Fruit fly (Drosophila melanogaster) whole organism, embryonic: ENCODE results near the gene qjt.

Source experiments
- ATbp ChIP-seq: fragments of 200-800 bp; sonication (Bioruptor generic); optimal IDR thresholded peaks from 2 replicates; lab custom pipeline; 2017; ENCODE audit warnings: missing biosample characterization, mild to moderate bottlenecking, missing genetic modification characterization, missing genetic modification reagents
- B-H2 ChIP-seq: fragments of 200-800 bp; sonication (Bioruptor generic); optimal IDR thresholded peaks from 2 replicates; lab custom pipeline; 2018; ENCODE audit warnings: missing biosample characterization, mild to moderate bottlenecking, missing genetic modification characterization
- CG10565 ChIP-seq: fragments of 200-800 bp; sonication (Bioruptor generic); optimal IDR thresholded peaks from 3 replicates; lab custom pipeline; 2016; ENCODE audit warnings: missing biosample characterization, mild to moderate bottlenecking, missing genetic modification characterization
- CG12942 ChIP-seq: fragments of 200-800 bp; sonication (Bioruptor generic); optimal IDR thresholded peaks from 3 replicates; lab custom pipeline; 2016; ENCODE audit warnings: missing biosample characterization, missing genetic modification characterization
- CG17328 ChIP-seq: fragments of 200-800 bp; sonication (Bioruptor generic); IDR thresholded peaks from 2 replicates; pipeline ENCODE4 v1.3.6; 2022; ENCODE audit warnings: missing biosample characterization, missing genetic modification characterization
- CG2678 ChIP-seq: fragments of 200-800 bp; sonication (Bioruptor generic); optimal IDR thresholded peaks from 3 replicates; lab custom pipeline; 2019; ENCODE audit warnings: missing biosample characterization, mild to moderate bottlenecking, missing genetic modification characterization, moderate library complexity
- CG32532 ChIP-seq: fragments of 200-800 bp; sonication (Bioruptor generic); IDR thresholded peaks from 2 replicates; pipeline ENCODE4 v1.3.6; 2022; ENCODE audit warnings: missing biosample characterization, missing genetic modification characterization
- CG4360 ChIP-seq: fragments of 200-800 bp; sonication (Bioruptor generic); IDR thresholded peaks from 2 replicates; pipeline ENCODE4 v1.3.6; 2022; ENCODE audit warnings: missing biosample characterization, missing genetic modification characterization
- CG6683 ChIP-seq: fragments of 200-800 bp; sonication (Bioruptor generic); optimal IDR thresholded peaks from 2 replicates; lab custom pipeline; 2017; ENCODE audit warnings: missing biosample characterization, mild to moderate bottlenecking, missing genetic modification characterization, missing genetic modification reagents
- CG6689 ChIP-seq: fragments of 200-800 bp; sonication (Bioruptor generic); IDR thresholded peaks from 2 replicates; pipeline ENCODE4 v1.3.6; 2022; ENCODE audit warnings: missing biosample characterization, missing genetic modification characterization
- CG7786 ChIP-seq: fragments of 200-800 bp; sonication (Bioruptor generic); optimal IDR thresholded peaks from 2 replicates; lab custom pipeline; 2016; ENCODE audit warnings: missing biosample characterization, missing genetic modification characterization
- CG8388 ChIP-seq: fragments of 200-800 bp; sonication (Bioruptor generic); optimal IDR thresholded peaks from 2 replicates; lab custom pipeline; 2019; ENCODE audit warnings: missing biosample characterization, mild to moderate bottlenecking, missing genetic modification characterization, moderate library complexity
- CG9932 ChIP-seq: fragments of 200-800 bp; sonication (Bioruptor generic); IDR thresholded peaks from 2 replicates; pipeline ENCODE4 v1.3.6; 2022; ENCODE audit warnings: missing biosample characterization, missing genetic modification characterization
- D19A ChIP-seq: fragments of 200-800 bp; optimal IDR thresholded peaks from 3 replicates; lab custom pipeline; 2019; ENCODE audit warnings: missing biosample characterization, mild to moderate bottlenecking, missing genetic modification characterization, moderate library complexity
- Dbx ChIP-seq: fragments of 200-800 bp; sonication (Bioruptor generic); IDR thresholded peaks from 3 replicates; pipeline ENCODE4 v1.3.6; 2022; ENCODE audit warnings: missing biosample characterization, missing genetic modification characterization
- Eip74EF ChIP-seq, 2 experiments: fragments of 200-800 bp in 1 of 2; fragments of >200 bp in 1 of 2; sonication (Bioruptor generic) in 1 of 2; optimal IDR thresholded peaks; 2 replicates each; lab custom pipeline; 2017 to 2019; ENCODE audit warnings: missing biosample characterization in 2 of 2, missing genetic modification characterization in 2 of 2, mild to moderate bottlenecking in 1 of 2, moderate library complexity in 1 of 2
- Hr3 ChIP-seq: fragments of 200-800 bp; sonication (Bioruptor generic); optimal IDR thresholded peaks from 3 replicates; lab custom pipeline; 2016; ENCODE audit warnings: missing biosample characterization, missing genetic modification characterization
- Kr ChIP-seq: fragments of 200-800 bp; sonication (Bioruptor generic); optimal IDR thresholded peaks from 2 replicates; lab custom pipeline; 2017; ENCODE audit warnings: missing biosample characterization, mild to moderate bottlenecking, missing genetic modification characterization
- NFAT ChIP-seq: fragments of 200-800 bp; sonication (Bioruptor generic); IDR thresholded peaks from 2 replicates; pipeline ENCODE4 v1.3.6; 2022; ENCODE audit warnings: missing biosample characterization, missing genetic modification characterization
- NK7.1 ChIP-seq: fragments of 200-800 bp; sonication (Bioruptor generic); optimal IDR thresholded peaks from 3 replicates; lab custom pipeline; 2016; ENCODE audit warnings: missing biosample characterization, missing genetic modification characterization
- Neu2 ChIP-seq: fragments of 200-800 bp; sonication (Bioruptor generic); optimal IDR thresholded peaks from 3 replicates; lab custom pipeline; 2016; ENCODE audit warnings: missing biosample characterization, missing genetic modification characterization, borderline replicate concordance
- Oli ChIP-seq: fragments of 200-800 bp; sonication (Bioruptor generic); optimal IDR thresholded peaks from 2 replicates; lab custom pipeline; 2018; ENCODE audit warnings: missing biosample characterization, mild to moderate bottlenecking, missing genetic modification characterization, moderate library complexity
- Rfx ChIP-seq: fragments of 200-800 bp; sonication (Bioruptor generic); IDR thresholded peaks from 2 replicates; pipeline ENCODE4 v1.3.6; 2022; ENCODE audit warnings: missing biosample characterization, missing genetic modification characterization
- Rx ChIP-seq: fragments of 200-800 bp; sonication (Bioruptor generic); IDR thresholded peaks from 2 replicates; pipeline ENCODE4 v1.3.6; 2022; ENCODE audit warnings: missing biosample characterization, missing genetic modification characterization
- Sin3A ChIP-seq: fragments of >200 bp; optimal IDR thresholded peaks from 2 replicates; lab custom pipeline; 2018
- Xrp1 ChIP-seq: fragments of 200-800 bp; sonication (Bioruptor generic); IDR thresholded peaks from 2 replicates; pipeline ENCODE4 v1.3.6; 2022; ENCODE audit warnings: missing biosample characterization, missing genetic modification characterization
- az2 ChIP-seq: fragments of 200-800 bp; sonication (Bioruptor generic); optimal IDR thresholded peaks from 3 replicates; lab custom pipeline; 2016; ENCODE audit warnings: missing biosample characterization, missing genetic modification characterization
- bbx ChIP-seq: fragments of 200-800 bp; sonication (Bioruptor generic); IDR thresholded peaks from 2 replicates; pipeline ENCODE4 v1.3.6; 2022; ENCODE audit warnings: missing biosample characterization, missing genetic modification characterization; ENCODE audit not compliant: partially characterized antibody
- br ChIP-seq: fragments of >200 bp; optimal IDR thresholded peaks from 2 replicates; lab custom pipeline; 2017
- caup ChIP-seq: fragments of 200-800 bp; sonication (Bioruptor generic); optimal IDR thresholded peaks from 3 replicates; lab custom pipeline; 2017; ENCODE audit warnings: missing biosample characterization, mild to moderate bottlenecking, missing genetic modification characterization, moderate library complexity; ENCODE audit not compliant: severe bottlenecking
- dmrt11E ChIP-seq: fragments of 200-800 bp; sonication (Bioruptor generic); optimal IDR thresholded peaks from 3 replicates; lab custom pipeline; 2018; ENCODE audit warnings: missing biosample characterization, mild to moderate bottlenecking, missing genetic modification characterization, moderate library complexity
- gsb ChIP-seq: fragments of 200-800 bp; sonication (Bioruptor generic); IDR thresholded peaks from 2 replicates; pipeline ENCODE4 v1.3.6; 2022; ENCODE audit warnings: missing biosample characterization, missing genetic modification characterization
- hb ChIP-seq: fragments of 200-800 bp; sonication (Bioruptor generic); IDR thresholded peaks from 3 replicates; pipeline ENCODE4 v1.3.6; 2022; ENCODE audit warnings: missing biosample characterization, missing genetic modification characterization; ENCODE audit not compliant: partially characterized antibody
- her ChIP-seq: fragments of 200-800 bp; sonication (Bioruptor generic); optimal IDR thresholded peaks from 2 replicates; lab custom pipeline; 2016; ENCODE audit warnings: missing biosample characterization, missing genetic modification characterization
- inv ChIP-seq: fragments of 200-800 bp; sonication (Bioruptor generic); IDR thresholded peaks from 2 replicates; pipeline ENCODE4 v1.3.6; 2022; ENCODE audit warnings: missing biosample characterization, missing genetic modification characterization; ENCODE audit not compliant: partially characterized antibody
- knrl ChIP-seq: fragments of 200-800 bp; sonication (Bioruptor generic); IDR thresholded peaks from 3 replicates; pipeline ENCODE4 v1.3.6; 2022; ENCODE audit warnings: missing biosample characterization, missing genetic modification characterization; ENCODE audit not compliant: partially characterized antibody
- nau ChIP-seq: fragments of 200-800 bp; sonication (Bioruptor generic); optimal IDR thresholded peaks from 3 replicates; lab custom pipeline; 2017; ENCODE audit warnings: missing biosample characterization, mild to moderate bottlenecking, missing genetic modification characterization, missing genetic modification reagents
- oc ChIP-seq: fragments of 200-800 bp; sonication (Bioruptor generic); optimal IDR thresholded peaks from 2 replicates; lab custom pipeline; 2018; ENCODE audit warnings: missing biosample characterization, mild to moderate bottlenecking, missing genetic modification characterization, moderate library complexity
- onecut ChIP-seq: fragments of 200-800 bp; sonication (Bioruptor generic); IDR thresholded peaks from 2 replicates; pipeline ENCODE4 v1.3.6; 2022; ENCODE audit warnings: missing biosample characterization, missing genetic modification characterization
- prd ChIP-seq, 3 experiments: fragments of >200 bp in 2 of 3; fragments of 200-800 bp in 1 of 3; sonication (Bioruptor generic) in 1 of 3; optimal IDR thresholded peaks in 2 of 3; IDR thresholded peaks in 1 of 3; 2 replicates in 2 of 3; 3 replicates in 1 of 3; pipeline versions ENCODE4 v1.3.6 to Lab custom; 2017 to 2022; ENCODE audit warnings: missing biosample characterization in 1 of 3, missing genetic modification characterization in 1 of 3
- run ChIP-seq: fragments of 200-800 bp; sonication (Bioruptor generic); optimal IDR thresholded peaks from 3 replicates; lab custom pipeline; 2018; ENCODE audit warnings: missing biosample characterization, mild to moderate bottlenecking, missing genetic modification characterization
- sd ChIP-seq: fragments of 200-800 bp; sonication (Bioruptor generic); optimal IDR thresholded peaks from 3 replicates; lab custom pipeline; 2018; ENCODE audit warnings: missing biosample characterization, mild to moderate bottlenecking, missing genetic modification characterization, moderate library complexity
- sens ChIP-seq: fragments of 200-800 bp; sonication (Bioruptor generic); peaks from one replicate; lab custom pipeline; 2016; ENCODE audit warnings: missing biosample characterization, missing genetic modification characterization
- tio ChIP-seq: fragments of 200-800 bp; sonication (Bioruptor generic); optimal IDR thresholded peaks from 2 replicates; lab custom pipeline; 2017; ENCODE audit warnings: missing biosample characterization, missing genetic modification characterization, inconsistent platforms
- tup ChIP-seq: fragments of 200-800 bp; sonication (Bioruptor generic); optimal IDR thresholded peaks from 2 replicates; lab custom pipeline; 2016; ENCODE audit warnings: missing biosample characterization, mild to moderate bottlenecking, missing genetic modification characterization, moderate library complexity
- vvl ChIP-seq: fragments of 200-800 bp; sonication (Bioruptor generic); IDR thresholded peaks from 2 replicates; pipeline ENCODE4 v1.3.6; 2022; ENCODE audit warnings: missing biosample characterization, missing genetic modification characterization
- zfh1 ChIP-seq: fragments of 200-800 bp; sonication (Bioruptor generic); IDR thresholded peaks from 3 replicates; pipeline ENCODE4 v1.3.6; 2022; ENCODE audit warnings: missing biosample characterization, missing genetic modification characterization

qjt gene

dm6 chr3L:17458856-17459518 is 19.9 kb upstream of the qjt start (continued):
- TF ChIP-seq CG12942 (GFP tag; lab: Kevin White, UChicago) (peak; percentile 3), bbx (no peak), tio (GFP tag; lab: Kevin White, UChicago) (peak; percentile 12), inv (GFP tag; lab: Robert Waterston, UW) (no peak), CG17328 (no peak; the same call in 1 of the 2 replicates), dmrt11E (tag; lab: Kevin White, UChicago) (peak; percentile 42), sens (peak; percentile 81), CG32532 (GFP tag; lab: Robert Waterston, UW) (peak; percentile 12; the same call in 1 of the 2 replicates), Sin3A (lab: Kevin White, UChicago) (no peak), NK7.1 (GFP tag; lab: Kevin White, UChicago) (no peak), Rfx (no peak), tup (GFP tag; lab: Kevin White, UChicago) (peak; percentile 13), CG6689 (GFP tag; lab: Robert Waterston, UW) (peak; percentile 60; the same call in 1 of the 2 replicates), prd (optimal IDR thresholded peaks at IDR 0.05; lab: Kevin White, UChicago) (no peak), prd (GFP tag; IDR thresholded peaks at IDR 0.05; lab: Robert Waterston, UW) (peak; percentile 57; the same call in 2 of the 3 replicates), zfh1 (GFP tag; lab: Robert Waterston, UW) (peak; percentile 63; the same call in 2 of the 3 replicates), CG6683 (peak; percentile 11), Rx (GFP tag; lab: Robert Waterston, UW) (no peak), CG4360 (peak; percentile 43), Neu2 (no peak), B-H2 (no peak), nau (GFP tag; lab: Kevin White, UChicago) (no peak), CG8388 (peak; percentile 17), CG2678 (tag; lab: Kevin White, UChicago) (peak; percentile 47), Xrp1 (GFP tag; lab: Robert Waterston, UW) (peak; percentile 76), onecut (GFP tag; lab: Robert Waterston, UW) (peak; percentile 61; the same call in 1 of the 2 replicates), gsb (GFP tag; lab: Robert Waterston, UW) (no peak), Hr3 (GFP tag; lab: Kevin White, UChicago) (peak; percentile 21), D19A (tag; lab: Kevin White, UChicago) (peak; percentile 39), Eip74EF (GFP tag; optimal IDR thresholded peaks at IDR 0.05; lab: Kevin White, UChicago) (no peak), CG7786 (GFP tag; lab: Kevin White, UChicago) (no peak), knrl (GFP tag; lab: Robert Waterston, UW) (no peak), hb (GFP tag; lab: Robert Waterston, UW) (no peak), CG9932 (GFP tag; lab: Robert Waterston, UW) (no peak; the same call in 1 of the 2 replicates), run (no peak), br (lab: Kevin White, UChicago) (no peak), vvl (GFP tag; lab: Robert Waterston, UW) (peak; percentile 58), CG10565 (GFP tag; lab: Kevin White, UChicago) (no peak), az2 (GFP tag; lab: Kevin White, UChicago) (peak; percentile 20), oc (tag; lab: Kevin White, UChicago) (peak; percentile 15), sd (tag; lab: Kevin White, UChicago) (peak; percentile 51), ATbp (peak; percentile 17), caup (peak; percentile 0), Kr (no peak), her (GFP tag; lab: Kevin White, UChicago) (no peak), Dbx (GFP tag; lab: Robert Waterston, UW) (peak; percentile 48; the same call in 1 of the 3 replicates), NFAT (GFP tag; lab: Robert Waterston, UW) (no peak), Oli (peak; percentile 41)
